Worm (Caenorhabditis elegans): ENCODE data around the gene idpb-3.

The idpb-3 gene

ce11 chrII:5061794-5062368 is 39.7 kb downstream of the idpb-3 start, which contains the start of gene smc-5 (continued):
- TF ChIP-seq snpc-3.4 (tag; optimal IDR thresholded peaks at IDR 0.05): peak; percentile 66
- TF ChIP-seq lsl-1 (GFP tag; optimal IDR thresholded peaks at IDR 0.05): peak; percentile 70
- TF ChIP-seq xnd-1 (tag; optimal IDR thresholded peaks at IDR 0.05): peak; percentile 32
- peak; percentile 27 for TF ChIP-seq F49E8.2 (tag; optimal IDR thresholded peaks at IDR 0.05; ENCODE audit: insufficient read depth)
- TF ChIP-seq akir-1 (GFP tag; optimal IDR thresholded peaks at IDR 0.05): no peak
- no peak for TF ChIP-seq Y56A3A.18 (GFP tag; IDR thresholded peaks at IDR 0.05)
- TF ChIP-seq lag-1 (GFP tag; IDR thresholded peaks at IDR 0.05): no peak
- no peak for TF ChIP-seq T07F8.4 (tag; optimal IDR thresholded peaks at IDR 0.05)
- no peak for TF ChIP-seq F57C9.4 (tag; optimal IDR thresholded peaks at IDR 0.05)
- peak; percentile 94 for TF ChIP-seq efl-1 (GFP tag; optimal IDR thresholded peaks at IDR 0.05)
- TF ChIP-seq attf-5 (GFP tag; optimal IDR thresholded peaks at IDR 0.05): peak; percentile 79
- peak; percentile 80; the same call in 1 of the 2 replicates for TF ChIP-seq D2030.7 (GFP tag; IDR thresholded peaks at IDR 0.05)
- TF ChIP-seq sdz-38 (tag; optimal IDR thresholded peaks at IDR 0.05): no peak
- TF ChIP-seq hlh-12 (tag; optimal IDR thresholded peaks at IDR 0.05): no peak
- TF ChIP-seq B0336.3 (GFP tag; IDR thresholded peaks at IDR 0.05): no peak
- peak; percentile 28 for TF ChIP-seq nhr-80 (tag; optimal IDR thresholded peaks at IDR 0.05)
- TF ChIP-seq ceh-91 (GFP tag; IDR thresholded peaks at IDR 0.05): peak; percentile 80
- no peak for TF ChIP-seq C06A6.2 (GFP tag; conservative IDR thresholded peaks at IDR 0.05)
- TF ChIP-seq ccch-3 (GFP tag; optimal IDR thresholded peaks at IDR 0.05): no peak
- no peak for TF ChIP-seq ztf-6 (GFP tag; IDR thresholded peaks at IDR 0.05)
- TF ChIP-seq lin-35 (GFP tag; optimal IDR thresholded peaks at IDR 0.05): peak in 2 of 3 experiments; percentile 24 to 66
- TF ChIP-seq nhr-120 (GFP tag; IDR thresholded peaks at IDR 0.05): no peak
- TF ChIP-seq hmg-20 (GFP tag; IDR thresholded peaks at IDR 0.05): no peak
- no peak for TF ChIP-seq pbrm-1 (GFP tag; IDR thresholded peaks at IDR 0.05)
- TF ChIP-seq F22D6.2 (tag; optimal IDR thresholded peaks at IDR 0.05): no peak
- 0 out of 2 replicates have a peak, but pooled peaks have one; percentile 31 for TF ChIP-seq attf-3 (GFP tag; conservative IDR thresholded peaks at IDR 0.05)
- TF ChIP-seq tbp1 (GFP tag; optimal IDR thresholded peaks at IDR 0.05): peak; percentile 54
- no peak for TF ChIP-seq F37B4.10 (GFP tag; IDR thresholded peaks at IDR 0.05)
- TF ChIP-seq ztf-22 (GFP tag; optimal IDR thresholded peaks at IDR 0.05): no peak
- TF ChIP-seq ceh-40 (GFP tag; IDR thresholded peaks at IDR 0.05): no peak
- TF ChIP-seq Y67H2A.10 (GFP tag; conservative IDR thresholded peaks at IDR 0.05): no peak
- TF ChIP-seq him-1 (tag; optimal IDR thresholded peaks at IDR 0.05): no peak
- TF ChIP-seq ZK185.1 (tag; optimal IDR thresholded peaks at IDR 0.05; ENCODE audit: poor library complexity, severe bottlenecking): peak; percentile 20
- TF ChIP-seq mes-4 (tag; optimal IDR thresholded peaks at IDR 0.05): no peak
- peak; percentile 89 for TF ChIP-seq madf-6 (GFP tag; IDR thresholded peaks at IDR 0.05)
- TF ChIP-seq egl-18 (GFP tag; IDR thresholded peaks at IDR 0.05): no peak
- no peak for TF ChIP-seq ztf-25 (GFP tag; IDR thresholded peaks at IDR 0.05)
- no peak for TF ChIP-seq somi-1 (GFP tag; optimal IDR thresholded peaks at IDR 0.05)
- peak; percentile 28 for TF ChIP-seq snpc-1.3 (tag; optimal IDR thresholded peaks at IDR 0.05; ENCODE audit: insufficient read depth)
- no peak for TF ChIP-seq egl-44 (GFP tag; IDR thresholded peaks at IDR 0.05)
- TF ChIP-seq mcd-1 (GFP tag; IDR thresholded peaks at IDR 0.05): peak; percentile 91
- no peak for TF ChIP-seq ceh-79 (tag; optimal IDR thresholded peaks at IDR 0.05)
- no peak for TF ChIP-seq K11D2.4 (GFP tag; IDR thresholded peaks at IDR 0.05)
- TF ChIP-seq dox-1 (GFP tag; IDR thresholded peaks at IDR 0.05): peak; percentile 82
- no peak for TF ChIP-seq mel-28 (tag; optimal IDR thresholded peaks at IDR 0.05; ENCODE audit: borderline replicate concordance)
- no peak for TF ChIP-seq repo-1 (tag; optimal IDR thresholded peaks at IDR 0.05)
- TF ChIP-seq F23B12.7 (tag; optimal IDR thresholded peaks at IDR 0.05; ENCODE audit: insufficient read depth): peak; percentile 88
- no peak for TF ChIP-seq ztf-26 (tag; optimal IDR thresholded peaks at IDR 0.05)
